Worm (Caenorhabditis elegans) whole organism, young adult: ENCODE data around the gene nhr-103.

ENCODE experiments used
- B0261.1 ChIP-seq: sonication (generic microtip); optimal IDR thresholded peaks from 2 replicates; lab custom pipeline; 2016; ENCODE audit warnings: mild to moderate bottlenecking, missing genetic modification characterization, moderate library complexity, missing compliant biosample characterization
- C17E4.6 ChIP-seq: fragments of 200-800 bp; sonication (Bioruptor generic); IDR thresholded peaks from 2 replicates; pipeline ENCODE4 v1.3.6; 2022; ENCODE audit warnings: missing genetic modification reagents, missing genetic modification characterization, missing compliant biosample characterization
- F10E7.11 ChIP-seq: sonication (generic microtip); optimal IDR thresholded peaks from 2 replicates; lab custom pipeline; 2017; ENCODE audit warnings: mild to moderate bottlenecking, missing genetic modification characterization, moderate library complexity, missing compliant biosample characterization
- F23B12.7 ChIP-seq: sonication (generic microtip); optimal IDR thresholded peaks from 2 replicates; lab custom pipeline; 2017; ENCODE audit warnings: missing genetic modification characterization, mild to moderate bottlenecking, missing compliant biosample characterization, antibody characterized with exemption, moderate library complexity; ENCODE audit not compliant: insufficient read depth
- F49E8.2 ChIP-seq: sonication (generic microtip); optimal IDR thresholded peaks from 3 replicates; lab custom pipeline; 2017; ENCODE audit warnings: missing genetic modification characterization, mild to moderate bottlenecking, missing compliant biosample characterization, antibody characterized with exemption, moderate library complexity; ENCODE audit not compliant: insufficient read depth
- Y79H2A.3 ChIP-seq: fragments of 200-800 bp; sonication (Bioruptor generic); conservative IDR thresholded peaks from 2 replicates; pipeline ENCODE4 v1.3.6; 2022; ENCODE audit warnings: missing genetic modification reagents, missing genetic modification characterization, missing compliant biosample characterization
- atf-7 ChIP-seq: sonication (generic microtip); optimal IDR thresholded peaks from 2 replicates; lab custom pipeline; 2017; ENCODE audit warnings: mild to moderate bottlenecking, missing genetic modification characterization, missing compliant biosample characterization
- ceh-91 ChIP-seq: fragments of 200-800 bp; sonication (Bioruptor generic); IDR thresholded peaks from 2 replicates; pipeline ENCODE4 v1.3.6; 2022; ENCODE audit warnings: missing genetic modification reagents, missing genetic modification characterization, missing compliant biosample characterization
- dpl-1 ChIP-seq: fragments of 150-350 bp; optimal IDR thresholded peaks from 2 replicates; lab custom pipeline; 2014; ENCODE audit warnings: missing biosample characterization, missing genetic modification reagents, missing genetic modification characterization
- egl-18 ChIP-seq: fragments of 200-800 bp; sonication (Bioruptor generic); IDR thresholded peaks from 2 replicates; pipeline ENCODE4 v1.3.6; 2022; ENCODE audit warnings: missing genetic modification reagents, missing genetic modification characterization, missing compliant biosample characterization
- mes-4 ChIP-seq: sonication (generic microtip); optimal IDR thresholded peaks from 2 replicates; lab custom pipeline; 2016; ENCODE audit warnings: missing genotype, missing genetic modification characterization, missing compliant biosample characterization
- pha-4 ChIP-seq: fragments of 150-350 bp; sonication (generic microtip); optimal IDR thresholded peaks from 2 replicates; lab custom pipeline; 2014; ENCODE audit warnings: missing biosample characterization, missing genetic modification reagents, missing genetic modification characterization
- somi-1 ChIP-seq: fragments of 200-800 bp; sonication (Bioruptor generic); optimal IDR thresholded peaks from 2 replicates; lab custom pipeline; 2018; ENCODE audit warnings: mild to moderate bottlenecking, missing genetic modification characterization, missing compliant biosample characterization
- xnd-1 ChIP-seq: sonication (generic microtip); optimal IDR thresholded peaks from 2 replicates; lab custom pipeline; 2016; ENCODE audit warnings: missing genotype, missing genetic modification reagents, missing genetic modification characterization, missing compliant biosample characterization

- TF ChIP-seq mes-4 (tag; lab: Kevin White, UChicago) = no peak
- no peak for TF ChIP-seq pha-4
- TF ChIP-seq F10E7.11 (tag; lab: Kevin White, UChicago) = no peak
- TF ChIP-seq somi-1 = no peak
- TF ChIP-seq xnd-1 = no peak
- no peak for TF ChIP-seq F23B12.7 (tag; lab: Kevin White, UChicago)
- no peak for TF ChIP-seq F49E8.2 (tag; lab: Kevin White, UChicago)
- no peak for TF ChIP-seq egl-18 (GFP tag; lab: Robert Waterston, UW)
- no peak for TF ChIP-seq atf-7 (tag; lab: Kevin White, UChicago)
- TF ChIP-seq dpl-1 (GFP tag; lab: Kevin White, UChicago) = no peak
- no peak for TF ChIP-seq Y79H2A.3 (GFP tag; lab: Robert Waterston, UW)
- TF ChIP-seq ceh-91 (GFP tag; lab: Robert Waterston, UW) = no peak
- TF ChIP-seq B0261.1 = no peak
- TF ChIP-seq C17E4.6 (GFP tag; lab: Robert Waterston, UW) = no peak
Measured at ce11 chrV:2211936-2212335, 13.3 kb upstream of the nhr-103 start, which contains the start of gene nhr-133.
